Worm (Caenorhabditis elegans) whole organism, early embryonic: ENCODE results near the gene C09G9.5.

Source experiments
- ama-1 ChIP-seq: fragments of 150-350 bp; optimal IDR thresholded peaks from 2 replicates; lab custom pipeline; 2014
- tbx-11 ChIP-seq: fragments of 200-800 bp; sonication (Bioruptor generic); IDR thresholded peaks from 2 replicates; pipeline ENCODE4 v1.3.6; 2022; ENCODE audit warnings: missing genetic modification characterization, missing compliant biosample characterization

DNA sequence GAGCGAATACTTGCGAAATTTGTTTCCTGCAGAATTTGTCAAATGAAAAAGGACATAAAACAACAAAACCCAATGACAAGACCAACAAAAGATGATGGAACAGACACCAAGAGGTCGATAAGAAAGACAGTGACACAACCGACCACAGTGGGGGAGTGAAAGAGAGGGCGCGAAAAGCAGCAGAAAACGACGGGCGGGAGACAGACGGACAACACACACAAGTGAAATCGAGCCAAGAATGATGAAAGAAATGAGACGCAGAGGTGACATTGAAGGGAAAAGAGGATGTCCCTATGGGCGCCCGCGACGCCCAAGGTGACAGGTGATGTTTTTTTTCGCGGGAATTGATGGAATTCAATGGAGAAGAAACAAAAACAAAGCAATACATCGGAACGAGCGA is 20.2 kb upstream of the C09G9.5 start:
- TF ChIP-seq ama-1 (no peak), tbx-11 (no peak)
